Fruit fly (Drosophila melanogaster) whole organism, embryonic: ENCODE results near the gene Nf-YA.

Experiments used
- Atf3 ChIP-seq: fragments of 200-800 bp; sonication (Bioruptor generic); optimal IDR thresholded peaks from 3 replicates; lab custom pipeline; 2016; ENCODE audit warnings: missing biosample characterization, missing genetic modification characterization
- CG10366 ChIP-seq: fragments of 200-800 bp; sonication (Bioruptor generic); IDR thresholded peaks from 2 replicates; pipeline ENCODE4 v1.3.6; 2022; ENCODE audit warnings: missing biosample characterization, missing genetic modification characterization
- CG10543 ChIP-seq: fragments of 200-800 bp; sonication (Bioruptor generic); optimal IDR thresholded peaks from 3 replicates; lab custom pipeline; 2017; ENCODE audit warnings: missing biosample characterization, mild to moderate bottlenecking, missing genetic modification characterization, moderate library complexity
- CG11085 ChIP-seq: fragments of 200-800 bp; sonication (Bioruptor generic); IDR thresholded peaks from 2 replicates; pipeline ENCODE4 v1.3.6; 2022; ENCODE audit warnings: missing biosample characterization, missing genetic modification characterization
- CG11398 ChIP-seq: fragments of 200-800 bp; sonication (Bioruptor generic); optimal IDR thresholded peaks from 2 replicates; lab custom pipeline; 2016; ENCODE audit warnings: missing biosample characterization, missing genetic modification characterization
- CG11560 ChIP-seq: fragments of 200-800 bp; sonication (Bioruptor generic); IDR thresholded peaks from 3 replicates; pipeline ENCODE4 v1.3.6; 2022; ENCODE audit warnings: missing biosample characterization, missing genetic modification characterization
- CG11695 ChIP-seq: fragments of 200-800 bp; sonication (Bioruptor generic); IDR thresholded peaks from 3 replicates; pipeline ENCODE4 v1.3.6; 2022; ENCODE audit warnings: missing biosample characterization, missing genetic modification characterization
- CG13894 ChIP-seq: fragments of 200-800 bp; sonication (Bioruptor generic); optimal IDR thresholded peaks from 3 replicates; lab custom pipeline; 2018; ENCODE audit warnings: missing biosample characterization, mild to moderate bottlenecking, missing genetic modification characterization, moderate library complexity
- CG15269 ChIP-seq: fragments of 200-800 bp; sonication (Bioruptor generic); optimal IDR thresholded peaks from 2 replicates; lab custom pipeline; 2018; ENCODE audit warnings: missing biosample characterization, mild to moderate bottlenecking, missing genetic modification characterization, moderate library complexity
- CG16813 ChIP-seq: fragments of 200-800 bp; sonication (Bioruptor generic); IDR thresholded peaks from 3 replicates; pipeline ENCODE4 v1.3.6; 2022; ENCODE audit warnings: missing biosample characterization, missing genetic modification characterization; ENCODE audit not compliant: partially characterized antibody
- CG17385 ChIP-seq: fragments of 200-800 bp; sonication (Bioruptor generic); optimal IDR thresholded peaks from 3 replicates; lab custom pipeline; 2018; ENCODE audit warnings: missing biosample characterization, mild to moderate bottlenecking, missing genetic modification characterization
- CG3407 ChIP-seq: fragments of 200-800 bp; sonication (Bioruptor generic); optimal IDR thresholded peaks from 2 replicates; lab custom pipeline; 2018; ENCODE audit warnings: missing biosample characterization, mild to moderate bottlenecking, missing genetic modification characterization
- CG4617 ChIP-seq: fragments of 200-800 bp; sonication (Bioruptor generic); optimal IDR thresholded peaks from 3 replicates; lab custom pipeline; 2016; ENCODE audit warnings: missing biosample characterization, missing genetic modification characterization, borderline replicate concordance
- CG4854 ChIP-seq: fragments of 200-800 bp; sonication (Bioruptor generic); optimal IDR thresholded peaks from 2 replicates; lab custom pipeline; 2016; ENCODE audit warnings: missing biosample characterization, missing genetic modification characterization, inconsistent platforms
- CG5180 ChIP-seq: fragments of 200-800 bp; sonication (Bioruptor generic); optimal IDR thresholded peaks from 3 replicates; lab custom pipeline; 2017; ENCODE audit warnings: missing biosample characterization, missing genetic modification characterization, mild to moderate bottlenecking, moderate library complexity, missing genetic modification reagents
- CG7745 ChIP-seq: fragments of 200-800 bp; sonication (Bioruptor generic); optimal IDR thresholded peaks from 2 replicates; lab custom pipeline; 2018; ENCODE audit warnings: missing biosample characterization, mild to moderate bottlenecking, missing genetic modification characterization, moderate library complexity
- CG7786 ChIP-seq: fragments of 200-800 bp; sonication (Bioruptor generic); optimal IDR thresholded peaks from 2 replicates; lab custom pipeline; 2016; ENCODE audit warnings: missing biosample characterization, missing genetic modification characterization
- CG7839 ChIP-seq: fragments of 200-800 bp; sonication (Bioruptor generic); optimal IDR thresholded peaks from 3 replicates; lab custom pipeline; 2018; ENCODE audit warnings: missing biosample characterization, mild to moderate bottlenecking, missing genetic modification characterization, moderate library complexity
- CG8089 ChIP-seq: fragments of 200-800 bp; sonication (Bioruptor generic); optimal IDR thresholded peaks from 3 replicates; lab custom pipeline; 2016; ENCODE audit warnings: missing biosample characterization, missing genetic modification characterization
- Doc2 ChIP-seq: fragments of 200-800 bp; sonication (Bioruptor generic); IDR thresholded peaks from 2 replicates; pipeline ENCODE4 v1.3.6; 2022; ENCODE audit warnings: missing biosample characterization, missing genetic modification characterization
- H2.0 ChIP-seq: fragments of 200-800 bp; sonication (Bioruptor generic); IDR thresholded peaks from 2 replicates; pipeline ENCODE4 v1.3.6; 2022; ENCODE audit warnings: missing biosample characterization, missing genetic modification characterization
- HmgZ ChIP-seq: fragments of 200-800 bp; sonication (Bioruptor generic); optimal IDR thresholded peaks from 2 replicates; lab custom pipeline; 2018; ENCODE audit warnings: missing biosample characterization, mild to moderate bottlenecking, missing genetic modification characterization
- Kr ChIP-seq: fragments of 200-800 bp; sonication (Bioruptor generic); optimal IDR thresholded peaks from 2 replicates; lab custom pipeline; 2017; ENCODE audit warnings: missing biosample characterization, mild to moderate bottlenecking, missing genetic modification characterization
- MBD-R2 ChIP-seq: fragments of 200-800 bp; sonication (Bioruptor generic); IDR thresholded peaks from 2 replicates; pipeline ENCODE4 v1.3.6; 2022; ENCODE audit warnings: missing biosample characterization, missing genetic modification characterization
- Oaz ChIP-seq: fragments of 200-800 bp; sonication (Bioruptor generic); IDR thresholded peaks from 2 replicates; pipeline ENCODE4 v1.3.6; 2022; ENCODE audit warnings: missing biosample characterization, missing genetic modification characterization
- Sox100B ChIP-seq: fragments of 200-800 bp; sonication (Bioruptor generic); optimal IDR thresholded peaks from 3 replicates; lab custom pipeline; 2018; ENCODE audit warnings: missing biosample characterization, mild to moderate bottlenecking, missing genetic modification characterization
- cas ChIP-seq: fragments of 200-800 bp; sonication (Bioruptor generic); IDR thresholded peaks from 2 replicates; pipeline ENCODE4 v1.3.6; 2022; ENCODE audit warnings: missing biosample characterization, missing genetic modification characterization
- chm ChIP-seq: fragments of 200-800 bp; sonication (Bioruptor generic); IDR thresholded peaks from 2 replicates; pipeline ENCODE4 v1.3.6; 2022; ENCODE audit warnings: missing biosample characterization, missing genetic modification characterization
- dan ChIP-seq: fragments of 200-800 bp; sonication (Bioruptor generic); IDR thresholded peaks from 2 replicates; pipeline ENCODE4 v1.3.6; 2022; ENCODE audit warnings: missing biosample characterization, missing genetic modification characterization
- dysf ChIP-seq: fragments of 200-800 bp; sonication (Bioruptor generic); IDR thresholded peaks from 3 replicates; pipeline ENCODE4 v1.3.6; 2022; ENCODE audit warnings: missing biosample characterization, missing genetic modification characterization
- eve ChIP-seq, 2 experiments: fragments of >200 bp; optimal IDR thresholded peaks; 2 replicates each; lab custom pipeline; 2017; ENCODE audit warnings: missing biosample characterization in 2 of 2, missing genetic modification characterization in 2 of 2
- ewg ChIP-seq: fragments of 200-800 bp; sonication (Bioruptor generic); optimal IDR thresholded peaks from 3 replicates; lab custom pipeline; 2017; ENCODE audit warnings: mild to moderate bottlenecking, missing biosample characterization, missing genetic modification reagents, missing genetic modification characterization
- gce ChIP-seq: fragments of 200-800 bp; sonication (Bioruptor generic); IDR thresholded peaks from 3 replicates; pipeline ENCODE4 v1.3.6; 2022; ENCODE audit warnings: missing biosample characterization, missing genetic modification characterization
- gfzf ChIP-seq: fragments of 200-800 bp; sonication (Bioruptor generic); optimal IDR thresholded peaks from 2 replicates; lab custom pipeline; 2016; ENCODE audit warnings: missing biosample characterization, mild to moderate bottlenecking, missing genetic modification characterization, moderate library complexity
- insv ChIP-seq, 2 experiments: fragments of 200-800 bp; sonication (Bioruptor generic); optimal IDR thresholded peaks; 3 replicates each; lab custom pipeline; 2016 to 2018; ENCODE audit warnings: missing biosample characterization in 2 of 2, missing genetic modification characterization in 2 of 2
- jigr1 ChIP-seq: fragments of 200-800 bp; sonication (Bioruptor generic); IDR thresholded peaks from 3 replicates; pipeline ENCODE4 v1.3.6; 2022; ENCODE audit warnings: missing biosample characterization, missing genetic modification characterization
- lmd ChIP-seq: fragments of 200-800 bp; sonication (Bioruptor generic); IDR thresholded peaks from 2 replicates; pipeline ENCODE4 v1.3.6; 2022; ENCODE audit warnings: missing biosample characterization, missing genetic modification characterization
- nom ChIP-seq: fragments of 200-800 bp; sonication (Bioruptor generic); optimal IDR thresholded peaks from 2 replicates; lab custom pipeline; 2017; ENCODE audit warnings: missing biosample characterization, missing genetic modification characterization, mild to moderate bottlenecking, moderate library complexity, missing genetic modification reagents
- onecut ChIP-seq: fragments of 200-800 bp; sonication (Bioruptor generic); IDR thresholded peaks from 2 replicates; pipeline ENCODE4 v1.3.6; 2022; ENCODE audit warnings: missing biosample characterization, missing genetic modification characterization
- rib ChIP-seq: fragments of 200-800 bp; sonication (Bioruptor generic); IDR thresholded peaks from 2 replicates; pipeline ENCODE4 v1.3.6; 2022; ENCODE audit warnings: missing biosample characterization, missing genetic modification characterization
- ro ChIP-seq: fragments of 200-800 bp; sonication (Bioruptor generic); IDR thresholded peaks from 2 replicates; pipeline ENCODE4 v1.3.6; 2022; ENCODE audit warnings: missing biosample characterization, missing genetic modification characterization
- row ChIP-seq: fragments of 200-800 bp; sonication (Bioruptor generic); IDR thresholded peaks from 3 replicates; pipeline ENCODE4 v1.3.6; 2022; ENCODE audit warnings: missing biosample characterization, missing genetic modification characterization
- sd ChIP-seq: fragments of 200-800 bp; sonication (Bioruptor generic); optimal IDR thresholded peaks from 3 replicates; lab custom pipeline; 2018; ENCODE audit warnings: missing biosample characterization, mild to moderate bottlenecking, missing genetic modification characterization, moderate library complexity
- slp2 ChIP-seq: fragments of 200-800 bp; sonication (Bioruptor generic); optimal IDR thresholded peaks from 2 replicates; lab custom pipeline; 2016; ENCODE audit warnings: missing biosample characterization, missing genetic modification characterization
- so ChIP-seq: fragments of 200-800 bp; sonication (Bioruptor generic); IDR thresholded peaks from 3 replicates; pipeline ENCODE4 v1.3.6; 2022; ENCODE audit warnings: missing biosample characterization, missing genetic modification characterization
- stc ChIP-seq: fragments of 200-800 bp; sonication (Bioruptor generic); IDR thresholded peaks from 2 replicates; pipeline ENCODE4 v1.3.6; 2022; ENCODE audit warnings: missing biosample characterization, missing genetic modification characterization
- tgo ChIP-seq: fragments of 200-800 bp; sonication (Bioruptor generic); IDR thresholded peaks from 3 replicates; pipeline ENCODE4 v1.3.6; 2022; ENCODE audit warnings: missing biosample characterization, missing genetic modification characterization
- tup ChIP-seq: fragments of 200-800 bp; sonication (Bioruptor generic); optimal IDR thresholded peaks from 2 replicates; lab custom pipeline; 2016; ENCODE audit warnings: missing biosample characterization, mild to moderate bottlenecking, missing genetic modification characterization, moderate library complexity

The Nf-YA gene

dm6 chr3L:9429665-9430607 is 12.1 kb downstream of the Nf-YA start, which contains the start of the genes RpS17 and MTF-1 (continued):
- TF ChIP-seq chm (GFP tag; lab: Robert Waterston, UW) (peak; percentile 80), H2.0 (no peak), dysf (GFP tag; lab: Robert Waterston, UW) (0 out of 3 replicates have a peak, but pooled peaks have one; percentile 32), CG11695 (GFP tag; lab: Robert Waterston, UW) (no peak; the same call in 2 of the 3 replicates), jigr1 (GFP tag; lab: Robert Waterston, UW) (no peak), gfzf (peak; percentile 94), CG16813 (GFP tag; lab: Robert Waterston, UW) (no peak), row (peak; percentile 10; the same call in 1 of the 3 replicates), cas (GFP tag; lab: Robert Waterston, UW) (no peak), insv (GFP tag; optimal IDR thresholded peaks at IDR 0.05; lab: Kevin White, UChicago) (peak in 1 of 2 experiments; percentile 27), HmgZ (tag; lab: Kevin White, UChicago) (peak; percentile 48), tup (GFP tag; lab: Kevin White, UChicago) (no peak), slp2 (peak; percentile 26), CG8089 (GFP tag; lab: Kevin White, UChicago) (peak; percentile 22), CG17385 (GFP tag; lab: Kevin White, UChicago) (peak; percentile 71), CG4854 (no peak), Sox100B (peak; percentile 46), onecut (GFP tag; lab: Robert Waterston, UW) (peak; percentile 70), ro (GFP tag; lab: Robert Waterston, UW) (no peak), CG13894 (tag; lab: Kevin White, UChicago) (peak; percentile 28), CG3407 (GFP tag; lab: Kevin White, UChicago) (peak; percentile 30), CG7786 (GFP tag; lab: Kevin White, UChicago) (no peak), dan (GFP tag; lab: Robert Waterston, UW) (no peak), CG15269 (tag; lab: Kevin White, UChicago) (peak; percentile 57), CG4617 (peak; percentile 60), gce (GFP tag; lab: Robert Waterston, UW) (peak; percentile 51; the same call in 1 of the 3 replicates), CG11085 (GFP tag; lab: Robert Waterston, UW) (0 out of 2 replicates have a peak, but pooled peaks have one; percentile 30)
- TF ChIP-seq, all 482 proteins: peak for 252

dm6 chr3L:9426656-9427294 is 15.3 kb downstream of the Nf-YA start, which contains the start of the genes Atat and Shc:
Atat (minus strand) TSS chr3L:9426758.
Shc (plus strand) TSS chr3L:9427010.
- TF ChIP-seq rib (GFP tag; lab: Robert Waterston, UW), result peak; percentile 99
- peak; percentile 100 for TF ChIP-seq MBD-R2
- TF ChIP-seq CG10366 (GFP tag; lab: Robert Waterston, UW), result peak; percentile 100
- peak; percentile 98 for TF ChIP-seq so (GFP tag; lab: Robert Waterston, UW)
- TF ChIP-seq eve (GFP tag; optimal IDR thresholded peaks at IDR 0.05; lab: Kevin White, UChicago), result peak in 1 of 2 experiments; percentile 96
- peak; percentile 93 for TF ChIP-seq sd (tag; lab: Kevin White, UChicago)
- peak; percentile 100 for TF ChIP-seq lmd (GFP tag; lab: Robert Waterston, UW)
- peak; percentile 98 for TF ChIP-seq CG10543 (GFP tag; lab: Kevin White, UChicago)
- TF ChIP-seq CG7839 (tag; lab: Kevin White, UChicago), result peak; percentile 99
- peak; percentile 83 for TF ChIP-seq CG5180
- peak; percentile 96 for TF ChIP-seq CG11560
- peak; percentile 98 for TF ChIP-seq ewg (GFP tag; lab: Kevin White, UChicago)
- TF ChIP-seq tgo (GFP tag; lab: Robert Waterston, UW), result peak; percentile 100
- peak; percentile 98 for TF ChIP-seq Doc2 (GFP tag; lab: Robert Waterston, UW)
- peak; percentile 99 for TF ChIP-seq CG11398 (GFP tag; lab: Kevin White, UChicago)
- peak; percentile 78 for TF ChIP-seq nom (GFP tag; lab: Kevin White, UChicago)
- peak; percentile 98 for TF ChIP-seq stc (GFP tag; lab: Robert Waterston, UW)
- TF ChIP-seq Kr (GFP tag; lab: Kevin White, UChicago), result no peak
- TF ChIP-seq Oaz (GFP tag; lab: Robert Waterston, UW), result peak; percentile 99
- TF ChIP-seq CG7745 (tag; lab: Kevin White, UChicago), result peak; percentile 47
- peak; percentile 99 for TF ChIP-seq Atf3 (GFP tag; lab: Kevin White, UChicago)
